Fruit fly (Drosophila melanogaster) whole organism, larva: ENCODE data around the gene Or85b.

Experiments used
- noc ChIP-seq: fragments of 200-800 bp; sonication (Bioruptor generic); optimal IDR thresholded peaks from 3 replicates; lab custom pipeline; 2019; ENCODE audit warnings: missing biosample characterization, mild to moderate bottlenecking, missing genetic modification characterization, moderate library complexity

Gene Or85b

dm6 chr3R:8511258-8511657 is at the start of gene Or85b:
Gene Or85b, minus strand, starts transcription at chr3R:8511358.
- no peak for TF ChIP-seq noc (tag; lab: Kevin White, UChicago)

dm6 chr3R:8552308-8552707 is 41.1 kb upstream of the Or85b start, which contains the start of gene Or85d:
Gene Or85d, plus strand, starts transcription at chr3R:8552608.
- TF ChIP-seq noc (tag; lab: Kevin White, UChicago), result no peak

dm6 chr3R:8545915-8546314 is 34.8 kb upstream of the Or85b start:
- TF ChIP-seq noc (tag; lab: Kevin White, UChicago), result no peak

- no peak for TF ChIP-seq noc (tag; lab: Kevin White, UChicago)
Measured at dm6 chr3R:8528862-8529261, 17.7 kb upstream of the Or85b start, which contains the start of gene CG11741. Gene CG11741, minus strand, starts transcription at chr3R:8528877.

dm6 chr3R:8524277-8524676 is 13.1 kb upstream of the Or85b start:
- no peak for TF ChIP-seq noc (tag; lab: Kevin White, UChicago)

- TF ChIP-seq noc (tag; lab: Kevin White, UChicago), result no peak
Measured at dm6 chr3R:8523668-8524067, 12.5 kb upstream of the Or85b start, which contains the start of gene CG31259. Gene CG31259, plus strand, starts transcription at chr3R:8523944.

- TF ChIP-seq noc (tag; lab: Kevin White, UChicago), result no peak
Measured at dm6 chr3R:8521499-8521898, 10.3 kb upstream of the Or85b start, which contains the start of gene CG31454. Gene CG31454, plus strand, starts transcription at chr3R:8521658.

dm6 chr3R:8520809-8521208 is 9.7 kb upstream of the Or85b start:
- TF ChIP-seq noc (tag; lab: Kevin White, UChicago), result no peak

dm6 chr3R:8519157-8519556 is 8.0 kb upstream of the Or85b start:
- no peak for TF ChIP-seq noc (tag; lab: Kevin White, UChicago)

dm6 chr3R:8518565-8519154 is 7.5 kb upstream of the Or85b start:
- TF ChIP-seq noc (tag; lab: Kevin White, UChicago), result no peak

- TF ChIP-seq noc (tag; lab: Kevin White, UChicago), result no peak
Measured at dm6 chr3R:8517752-8518185, 6.6 kb upstream of the Or85b start, which contains the start of gene CG11737. Gene CG11737, plus strand, starts transcription at chr3R:8517868.

- TF ChIP-seq noc (tag; lab: Kevin White, UChicago), result no peak
Measured at dm6 chr3R:8512922-8513321, 1.8 kb upstream of the Or85b start, which contains the start of gene Or85c. Gene Or85c, minus strand, starts transcription at chr3R:8513022.

dm6 chr3R:8484573-8484972 is 26.6 kb downstream of the Or85b start:
- no peak for TF ChIP-seq noc (tag; lab: Kevin White, UChicago)

dm6 chr3R:8482881-8483280 is 28.3 kb downstream of the Or85b start:
- no peak for TF ChIP-seq noc (tag; lab: Kevin White, UChicago)

- no peak for TF ChIP-seq noc (tag; lab: Kevin White, UChicago)
Measured at dm6 chr3R:8477361-8478007, 33.7 kb downstream of the Or85b start, which contains the start of gene CG45263. Gene CG45263, minus strand, starts transcription at chr3R:8477617.

dm6 chr3R:8470567-8470966 is 40.6 kb downstream of the Or85b start:
- TF ChIP-seq noc (tag; lab: Kevin White, UChicago), result no peak
